Comparison of ENCODE assay signal across 1 fruit fly cellular context in genomic region chr3R:9378644-9379411, dm6.
TF ChIP-seq lines count a peak whose summit lies in the region.

No protein-coding gene starts in this region.

TF ChIP-seq in whole organism, embryonic, 481 proteins besides CTCF, POLR2A, EP300 and RAD21 (continued from another document and continues in another):
- TF ChIP-seq CG7745 (tag; optimal IDR thresholded peaks at IDR 0.05; lab: Kevin White, UChicago) (peak; percentile 51), ssp (GFP tag; IDR thresholded peaks at IDR 0.05; lab: Robert Waterston, UW) (no peak), her (GFP tag; optimal IDR thresholded peaks at IDR 0.05; lab: Kevin White, UChicago) (no peak), B-H1 (GFP tag; IDR thresholded peaks at IDR 0.05; lab: Robert Waterston, UW) (no peak), pum (GFP tag; optimal IDR thresholded peaks at IDR 0.05; lab: Kevin White, UChicago) (peak; percentile 26), tio (GFP tag; optimal IDR thresholded peaks at IDR 0.05; lab: Kevin White, UChicago) (peak; percentile 60), E2f2 (GFP tag; IDR thresholded peaks at IDR 0.05; lab: Robert Waterston, UW) (no peak), HLH54F (GFP tag; optimal IDR thresholded peaks at IDR 0.05; lab: Kevin White, UChicago) (no peak), rib (GFP tag; IDR thresholded peaks at IDR 0.05; lab: Robert Waterston, UW) (no peak), crol (GFP tag; IDR thresholded peaks at IDR 0.05; lab: Robert Waterston, UW) (no peak; the same call in 1 of the 2 replicates), CG11723 (GFP tag; optimal IDR thresholded peaks at IDR 0.05; lab: Kevin White, UChicago) (peak; percentile 20), hkb (optimal IDR thresholded peaks at IDR 0.05; lab: Kevin White, UChicago) (no peak), hkb (GFP tag; IDR thresholded peaks at IDR 0.05; lab: Robert Waterston, UW) (peak; percentile 24; the same call in 1 of the 2 replicates), slbo (GFP tag; IDR thresholded peaks at IDR 0.05; lab: Robert Waterston, UW) (no peak), C15 (GFP tag; IDR thresholded peaks at IDR 0.05; lab: Robert Waterston, UW) (no peak), Optix (GFP tag; IDR thresholded peaks at IDR 0.05; lab: Robert Waterston, UW) (0 out of 3 replicates have a peak, but pooled peaks have one; percentile 19), amos (GFP tag; IDR thresholded peaks at IDR 0.05; lab: Robert Waterston, UW; ENCODE audit: partially characterized antibody) (no peak), Dp (GFP tag; optimal IDR thresholded peaks at IDR 0.05; lab: Kevin White, UChicago) (no peak), CG6791 (GFP tag; IDR thresholded peaks at IDR 0.05; lab: Robert Waterston, UW; ENCODE audit: partially characterized antibody) (no peak), H2.0 (GFP tag; IDR thresholded peaks at IDR 0.05; lab: Robert Waterston, UW) (no peak), CG12391 (tag; optimal IDR thresholded peaks at IDR 0.05; lab: Kevin White, UChicago) (peak; percentile 76), CG12659 (GFP tag; optimal IDR thresholded peaks at IDR 0.05; lab: Kevin White, UChicago) (peak; percentile 15), Hr51 (GFP tag; optimal IDR thresholded peaks at IDR 0.05; lab: Kevin White, UChicago) (peak in 1 of 2 experiments; percentile 10), CoRest (tag; optimal IDR thresholded peaks at IDR 0.05; lab: Kevin White, UChicago) (peak; percentile 62), Mad (GFP tag; optimal IDR thresholded peaks at IDR 0.05; lab: Kevin White, UChicago) (no peak), ase (GFP tag; IDR thresholded peaks at IDR 0.05; lab: Robert Waterston, UW) (no peak), HLH4C (GFP tag; IDR thresholded peaks at IDR 0.05; lab: Robert Waterston, UW; ENCODE audit: partially characterized antibody) (no peak), crp (GFP tag; optimal IDR thresholded peaks at IDR 0.05; lab: Kevin White, UChicago) (no peak), lola (GFP tag; optimal IDR thresholded peaks at IDR 0.05; lab: Kevin White, UChicago) (peak in 1 of 3 experiments; percentile 90), CG15479 (GFP tag; optimal IDR thresholded peaks at IDR 0.05; lab: Kevin White, UChicago) (peak; percentile 75), lbe (GFP tag; optimal IDR thresholded peaks at IDR 0.05; lab: Kevin White, UChicago) (peak; percentile 84), Ets97D (GFP tag; optimal IDR thresholded peaks at IDR 0.05; lab: Kevin White, UChicago) (no peak), Fer1 (GFP tag; optimal IDR thresholded peaks at IDR 0.05; lab: Kevin White, UChicago) (peak; percentile 32), MTF-1 (GFP tag; optimal IDR thresholded peaks at IDR 0.05; lab: Kevin White, UChicago; ENCODE audit: borderline replicate concordance) (no peak), CG1024 (GFP tag; IDR thresholded peaks at IDR 0.05; lab: Robert Waterston, UW) (no peak), CG33557 (GFP tag; optimal IDR thresholded peaks at IDR 0.05; lab: Kevin White, UChicago) (peak; percentile 85), bigmax (GFP tag; optimal IDR thresholded peaks at IDR 0.05; lab: Kevin White, UChicago) (no peak), ham (GFP tag; IDR thresholded peaks at IDR 0.05; lab: Robert Waterston, UW) (no peak), en (GFP tag; optimal IDR thresholded peaks at IDR 0.05; lab: Kevin White, UChicago) (no peak), CG7928 (GFP tag; optimal IDR thresholded peaks at IDR 0.05; lab: Kevin White, UChicago) (no peak), bbx (GFP tag; IDR thresholded peaks at IDR 0.05; lab: Robert Waterston, UW; ENCODE audit: partially characterized antibody) (no peak), pfk (GFP tag; optimal IDR thresholded peaks at IDR 0.05; lab: Kevin White, UChicago) (no peak), pros (GFP tag; optimal IDR thresholded peaks at IDR 0.05; lab: Kevin White, UChicago) (peak; percentile 23), grau (tag; optimal IDR thresholded peaks at IDR 0.05; lab: Kevin White, UChicago) (peak; percentile 59), CG1603 (tag; optimal IDR thresholded peaks at IDR 0.05; lab: Kevin White, UChicago) (peak; percentile 51), CG33213 (GFP tag; optimal IDR thresholded peaks at IDR 0.05; lab: Kevin White, UChicago) (peak; percentile 15), CG3847 (GFP tag; IDR thresholded peaks at IDR 0.05; lab: Robert Waterston, UW) (no peak), Oaz (GFP tag; IDR thresholded peaks at IDR 0.05; lab: Robert Waterston, UW) (no peak), cwo (GFP tag; optimal IDR thresholded peaks at IDR 0.05; lab: Kevin White, UChicago) (no peak), zen (tag; optimal IDR thresholded peaks at IDR 0.05; lab: Kevin White, UChicago) (peak; percentile 71), CG2889 (GFP tag; IDR thresholded peaks at IDR 0.05; lab: Robert Waterston, UW) (no peak), CkIIα-i1 (GFP tag; IDR thresholded peaks at IDR 0.05; lab: Robert Waterston, UW) (no peak), vvl (GFP tag; IDR thresholded peaks at IDR 0.05; lab: Robert Waterston, UW) (peak; percentile 58), jing (GFP tag; optimal IDR thresholded peaks at IDR 0.05; lab: Kevin White, UChicago) (no peak), CG6272 (GFP tag; IDR thresholded peaks at IDR 0.05; lab: Robert Waterston, UW) (0 out of 2 replicates have a peak, but pooled peaks have one; percentile 7), D19A (tag; optimal IDR thresholded peaks at IDR 0.05; lab: Kevin White, UChicago) (peak; percentile 81), CG6254 (GFP tag; optimal IDR thresholded peaks at IDR 0.05; lab: Kevin White, UChicago) (peak; percentile 72), sug (tag; optimal IDR thresholded peaks at IDR 0.05; lab: Kevin White, UChicago) (no peak), eve (GFP tag; optimal IDR thresholded peaks at IDR 0.05; lab: Kevin White, UChicago) (peak in 1 of 2 experiments; percentile 60), CG17328 (GFP tag; IDR thresholded peaks at IDR 0.05; lab: Robert Waterston, UW) (peak; percentile 50), CG14710 (tag; optimal IDR thresholded peaks at IDR 0.05; lab: Kevin White, UChicago) (peak; percentile 87), CG15601 (tag; optimal IDR thresholded peaks at IDR 0.05; lab: Kevin White, UChicago) (peak; percentile 78), ERR (GFP tag; optimal IDR thresholded peaks at IDR 0.05; lab: Kevin White, UChicago) (no peak), prd (optimal IDR thresholded peaks at IDR 0.05; lab: Kevin White, UChicago) (no peak), prd (GFP tag; IDR thresholded peaks at IDR 0.05; lab: Robert Waterston, UW) (peak; percentile 79; the same call in 2 of the 3 replicates), Deaf1 (tag; optimal IDR thresholded peaks at IDR 0.05; lab: Kevin White, UChicago) (peak; percentile 45), Mes4 (GFP tag; optimal IDR thresholded peaks at IDR 0.05; lab: Kevin White, UChicago) (no peak), ATbp (GFP tag; optimal IDR thresholded peaks at IDR 0.05; lab: Kevin White, UChicago) (peak; percentile 46), esg (GFP tag; conservative IDR thresholded peaks at IDR 0.05; lab: Robert Waterston, UW) (no peak), stc (GFP tag; IDR thresholded peaks at IDR 0.05; lab: Robert Waterston, UW) (peak; percentile 35; the same call in 1 of the 2 replicates), pan (optimal IDR thresholded peaks at IDR 0.05; lab: Kevin White, UChicago) (no peak), pan (GFP tag; optimal IDR thresholded peaks at IDR 0.05 in 1 of 2, IDR thresholded peaks at IDR 0.05 in 1 of 2) (peak in 1 of 2 experiments; percentile 20), Xrp1 (GFP tag; IDR thresholded peaks at IDR 0.05; lab: Robert Waterston, UW) (peak; percentile 91), Ets65A (GFP tag; lab: Kevin White, UChicago) (peak; percentile 32), ranshi (GFP tag; IDR thresholded peaks at IDR 0.05; lab: Robert Waterston, UW) (peak; percentile 32; the same call in 1 of the 2 replicates), insv (GFP tag; optimal IDR thresholded peaks at IDR 0.05; lab: Kevin White, UChicago) (no peak), Dad (GFP tag; optimal IDR thresholded peaks at IDR 0.05; lab: Kevin White, UChicago) (no peak), CG17359 (tag; optimal IDR thresholded peaks at IDR 0.05; lab: Kevin White, UChicago) (peak; percentile 5), gro (GFP tag; optimal IDR thresholded peaks at IDR 0.05; lab: Kevin White, UChicago) (no peak), wek (GFP tag; optimal IDR thresholded peaks at IDR 0.05; lab: Kevin White, UChicago) (no peak), CG34376 (GFP tag; optimal IDR thresholded peaks at IDR 0.05; lab: Kevin White, UChicago) (no peak), Opbp (GFP tag; IDR thresholded peaks at IDR 0.05; lab: Robert Waterston, UW; ENCODE audit: partially characterized antibody) (no peak), Bgb (GFP tag; IDR thresholded peaks at IDR 0.05; lab: Robert Waterston, UW; ENCODE audit: partially characterized antibody) (no peak), chinmo (GFP tag; IDR thresholded peaks at IDR 0.05; lab: Robert Waterston, UW; ENCODE audit: partially characterized antibody) (no peak), CG7786 (GFP tag; optimal IDR thresholded peaks at IDR 0.05; lab: Kevin White, UChicago) (no peak), abd-A (tag; optimal IDR thresholded peaks at IDR 0.05; lab: Kevin White, UChicago) (no peak), CG10267 (tag; optimal IDR thresholded peaks at IDR 0.05; lab: Kevin White, UChicago) (peak; percentile 86), p53 (GFP tag; optimal IDR thresholded peaks at IDR 0.05; lab: Kevin White, UChicago) (no peak), nmo (GFP tag; optimal IDR thresholded peaks at IDR 0.05; lab: Kevin White, UChicago) (peak; percentile 79), Dfd (GFP tag; optimal IDR thresholded peaks at IDR 0.05; lab: Kevin White, UChicago) (no peak), so (GFP tag; IDR thresholded peaks at IDR 0.05; lab: Robert Waterston, UW) (no peak), stwl (tag; optimal IDR thresholded peaks at IDR 0.05; lab: Kevin White, UChicago) (no peak), CG9876 (GFP tag; optimal IDR thresholded peaks at IDR 0.05; lab: Kevin White, UChicago) (no peak), Vsx1 (GFP tag; optimal IDR thresholded peaks at IDR 0.05; lab: Kevin White, UChicago) (peak; percentile 46), pho (GFP tag; optimal IDR thresholded peaks at IDR 0.05; lab: Kevin White, UChicago) (no peak), Camta (GFP tag; optimal IDR thresholded peaks at IDR 0.05; lab: Kevin White, UChicago) (peak; percentile 47), CG4404 (GFP tag; IDR thresholded peaks at IDR 0.05; lab: Robert Waterston, UW) (peak; percentile 80), phol (tag; optimal IDR thresholded peaks at IDR 0.05; lab: Kevin White, UChicago) (peak; percentile 76), CG12942 (GFP tag; optimal IDR thresholded peaks at IDR 0.05; lab: Kevin White, UChicago) (no peak), knrl (GFP tag; IDR thresholded peaks at IDR 0.05; lab: Robert Waterston, UW; ENCODE audit: partially characterized antibody) (no peak), CG8924 (tag; optimal IDR thresholded peaks at IDR 0.05; lab: Kevin White, UChicago) (peak; percentile 78), sd (tag; optimal IDR thresholded peaks at IDR 0.05; lab: Kevin White, UChicago) (no peak), z (GFP tag; IDR thresholded peaks at IDR 0.05; lab: Robert Waterston, UW) (no peak), CG11696 (GFP tag; IDR thresholded peaks at IDR 0.05; lab: Robert Waterston, UW) (no peak), gcm2 (GFP tag; optimal IDR thresholded peaks at IDR 0.05; lab: Kevin White, UChicago) (no peak), CG7963 (GFP tag; IDR thresholded peaks at IDR 0.05; lab: Robert Waterston, UW; ENCODE audit: partially characterized antibody) (no peak), CG10543 (GFP tag; optimal IDR thresholded peaks at IDR 0.05; lab: Kevin White, UChicago) (peak; percentile 6), CG32772 (GFP tag; IDR thresholded peaks at IDR 0.05; lab: Robert Waterston, UW) (peak; percentile 27; the same call in 1 of the 2 replicates), nerfin-1 (tag; optimal IDR thresholded peaks at IDR 0.05; lab: Kevin White, UChicago) (peak; percentile 42), CG31365 (tag; optimal IDR thresholded peaks at IDR 0.05; lab: Kevin White, UChicago) (no peak), Chrac-16 (GFP tag; optimal IDR thresholded peaks at IDR 0.05; lab: Kevin White, UChicago) (peak; percentile 47), tll (GFP tag; optimal IDR thresholded peaks at IDR 0.05; lab: Kevin White, UChicago) (peak in 1 of 2 experiments; percentile 81), nau (GFP tag; optimal IDR thresholded peaks at IDR 0.05; lab: Kevin White, UChicago) (no peak), mam (GFP tag; optimal IDR thresholded peaks at IDR 0.05; lab: Kevin White, UChicago) (no peak), chn (GFP tag; optimal IDR thresholded peaks at IDR 0.05; lab: Kevin White, UChicago) (peak; percentile 9), sob (GFP tag; IDR thresholded peaks at IDR 0.05; lab: Robert Waterston, UW) (no peak), dmrt99B (tag; optimal IDR thresholded peaks at IDR 0.05; lab: Kevin White, UChicago) (peak; percentile 48), shn (GFP tag; optimal IDR thresholded peaks at IDR 0.05; lab: Kevin White, UChicago) (no peak), Hr39 (optimal IDR thresholded peaks at IDR 0.05; lab: Kevin White, UChicago) (no peak), CG7987 (GFP tag; optimal IDR thresholded peaks at IDR 0.05; lab: Kevin White, UChicago) (no peak), trh (GFP tag; optimal IDR thresholded peaks at IDR 0.05; lab: Kevin White, UChicago) (peak; percentile 1), CG4854 (GFP tag; optimal IDR thresholded peaks at IDR 0.05; lab: Kevin White, UChicago) (no peak), jigr1 (GFP tag; IDR thresholded peaks at IDR 0.05; lab: Robert Waterston, UW) (no peak), CG17912 (GFP tag; optimal IDR thresholded peaks at IDR 0.05; lab: Kevin White, UChicago) (no peak), dm (GFP tag; optimal IDR thresholded peaks at IDR 0.05; lab: Kevin White, UChicago) (no peak), CG12769 (tag; optimal IDR thresholded peaks at IDR 0.05; lab: Kevin White, UChicago) (no peak), CG4707 (GFP tag; optimal IDR thresholded peaks at IDR 0.05; lab: Kevin White, UChicago) (no peak), toy (GFP tag; IDR thresholded peaks at IDR 0.05; lab: Robert Waterston, UW) (no peak), Abd-B (GFP tag; optimal IDR thresholded peaks at IDR 0.05; lab: Kevin White, UChicago) (peak; percentile 9), Hey (tag; optimal IDR thresholded peaks at IDR 0.05; lab: Kevin White, UChicago) (no peak), Med (GFP tag; lab: Kevin White, UChicago) (peak; percentile 88), CG11560 (tag; IDR thresholded peaks at IDR 0.05; lab: Robert Waterston, UW) (no peak), gem (tag; optimal IDR thresholded peaks at IDR 0.05; lab: Kevin White, UChicago) (peak; percentile 83), CG34422 (GFP tag; IDR thresholded peaks at IDR 0.05; lab: Robert Waterston, UW) (no peak), PHDP (tag; optimal IDR thresholded peaks at IDR 0.05; lab: Kevin White, UChicago) (peak; percentile 16)
